Fruit fly (Drosophila melanogaster): ENCODE results near the gene Hipk.
A peak's percentile ranks its signal among the peaks of the same experiment; 100 is the strongest.

Hipk gene

dm6 chr3L:603847-604550 is 61.1 kb downstream of the Hipk start, which contains the start of gene CG13893 (continued):
- TF ChIP-seq disco-r (GFP tag; optimal IDR thresholded peaks at IDR 0.05) (no peak), CG10274 (GFP tag; optimal IDR thresholded peaks at IDR 0.05) (no peak), CG14441 (GFP tag; IDR thresholded peaks at IDR 0.05) (no peak), Spps (tag; optimal IDR thresholded peaks at IDR 0.05) (no peak), Rfx (GFP tag; IDR thresholded peaks at IDR 0.05) (peak; percentile 62; the same call in 1 of the 2 replicates), Asciz (GFP tag; optimal IDR thresholded peaks at IDR 0.05) (no peak), Opbp (GFP tag; IDR thresholded peaks at IDR 0.05; ENCODE audit: partially characterized antibody) (peak; percentile 25; the same call in 1 of the 3 replicates), CG7271 (tag; optimal IDR thresholded peaks at IDR 0.05) (no peak), shn (GFP tag; optimal IDR thresholded peaks at IDR 0.05) (no peak), Sox100B (GFP tag; optimal IDR thresholded peaks at IDR 0.05) (no peak), Taf1 (GFP tag; IDR thresholded peaks at IDR 0.05) (no peak), Ets97D (GFP tag; optimal IDR thresholded peaks at IDR 0.05) (peak; percentile 21), h (optimal IDR thresholded peaks at IDR 0.05) (no peak), ind (GFP tag; optimal IDR thresholded peaks at IDR 0.05) (no peak), CG1832 (GFP tag; optimal IDR thresholded peaks at IDR 0.05) (no peak), sna (GFP tag; IDR thresholded peaks at IDR 0.05; ENCODE audit: partially characterized antibody) (no peak), pita (GFP tag; optimal IDR thresholded peaks at IDR 0.05) (no peak), ase (GFP tag; IDR thresholded peaks at IDR 0.05) (no peak), rib (GFP tag; IDR thresholded peaks at IDR 0.05) (peak; percentile 68), gce (GFP tag; IDR thresholded peaks at IDR 0.05) (peak; percentile 65; the same call in 2 of the 3 replicates), CG11696 (GFP tag; IDR thresholded peaks at IDR 0.05) (peak; percentile 44; the same call in 1 of the 2 replicates), CG4404 (GFP tag; IDR thresholded peaks at IDR 0.05) (no peak), Oaz (GFP tag; IDR thresholded peaks at IDR 0.05) (no peak), jing (GFP tag; optimal IDR thresholded peaks at IDR 0.05) (no peak), CG11247 (GFP tag; IDR thresholded peaks at IDR 0.05) (peak; percentile 20; the same call in 1 of the 2 replicates), Ravus (GFP tag; IDR thresholded peaks at IDR 0.05) (no peak), Tbp (GFP tag; optimal IDR thresholded peaks at IDR 0.05) (no peak), CG34224 (GFP tag; IDR thresholded peaks at IDR 0.05; ENCODE audit: partially characterized antibody) (peak; percentile 55; the same call in 2 of the 3 replicates), GATAe (GFP tag; conservative IDR thresholded peaks at IDR 0.05) (no peak), lov (optimal IDR thresholded peaks at IDR 0.05) (no peak), lov (GFP tag; IDR thresholded peaks at IDR 0.05) (0 out of 3 replicates have a peak, but pooled peaks have one; percentile 33), Chrac-16 (GFP tag; optimal IDR thresholded peaks at IDR 0.05) (no peak), CG13624 (GFP tag; optimal IDR thresholded peaks at IDR 0.05) (peak; percentile 82), tgo (GFP tag; IDR thresholded peaks at IDR 0.05) (peak; percentile 34; the same call in 2 of the 3 replicates), sug (tag; optimal IDR thresholded peaks at IDR 0.05) (peak; percentile 85), slou (GFP tag; optimal IDR thresholded peaks at IDR 0.05) (no peak), nerfin-2 (GFP tag; IDR thresholded peaks at IDR 0.05; ENCODE audit: partially characterized antibody) (peak; percentile 40; the same call in 1 of the 2 replicates), CG2712 (tag; optimal IDR thresholded peaks at IDR 0.05) (no peak), dati (GFP tag; IDR thresholded peaks at IDR 0.05) (no peak), CG4820 (GFP tag; optimal IDR thresholded peaks at IDR 0.05) (no peak), zf30C (GFP tag; optimal IDR thresholded peaks at IDR 0.05) (no peak), CG6683 (GFP tag; optimal IDR thresholded peaks at IDR 0.05) (peak; percentile 5), da (GFP tag; optimal IDR thresholded peaks at IDR 0.05) (no peak), wor (GFP tag; IDR thresholded peaks at IDR 0.05) (no peak), CG10431 (GFP tag; optimal IDR thresholded peaks at IDR 0.05) (no peak), Fer3 (tag; optimal IDR thresholded peaks at IDR 0.05) (no peak), CG3726 (GFP tag; IDR thresholded peaks at IDR 0.05) (no peak), Dp (GFP tag; optimal IDR thresholded peaks at IDR 0.05) (no peak), slp2 (GFP tag; optimal IDR thresholded peaks at IDR 0.05) (no peak), sob (GFP tag; IDR thresholded peaks at IDR 0.05) (peak; percentile 72; the same call in 1 of the 2 replicates), cad (GFP tag; optimal IDR thresholded peaks at IDR 0.05) (no peak)

All from whole organism, embryonic.